Worm (Caenorhabditis elegans): ENCODE results near the gene W03G1.5.
A peak's percentile ranks its signal among the peaks of the same experiment; 100 is the strongest.

Gene W03G1.5

DNA sequence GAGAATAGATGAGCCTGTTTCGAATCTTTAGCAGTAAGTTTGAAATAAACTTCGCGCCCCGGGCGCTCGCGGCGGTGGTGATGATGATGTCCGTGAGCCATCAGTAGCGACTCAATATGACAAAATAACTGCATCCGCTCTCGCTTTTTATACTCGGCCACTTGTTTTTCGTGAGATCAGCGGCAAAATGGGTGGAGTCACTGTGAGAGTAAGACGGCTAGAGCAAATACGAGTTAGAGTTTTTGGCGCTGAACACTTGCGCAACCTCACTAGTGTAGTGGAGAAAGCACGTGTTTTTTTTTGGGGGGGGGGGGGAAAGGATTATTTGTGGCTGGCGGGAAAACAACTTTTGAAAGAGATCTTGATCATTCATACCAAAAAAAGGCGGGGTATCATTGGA is at the start of gene W03G1.5:
Gene W03G1.5 (minus strand): TSS at position 101 of the 400 bp plus-strand sequence.
- TF ChIP-seq tbx-8 (GFP tag; optimal IDR thresholded peaks at IDR 0.05) (no peak), ces-1 (GFP tag; optimal IDR thresholded peaks at IDR 0.05) (no peak), nhr-12 (tag; optimal IDR thresholded peaks at IDR 0.05) (no peak), M03D4.4 (tag; optimal IDR thresholded peaks at IDR 0.05) (no peak), drap-1 (GFP tag; optimal IDR thresholded peaks at IDR 0.05) (no peak), zip-8 (tag; optimal IDR thresholded peaks at IDR 0.05) (no peak), cnd-1 (tag; optimal IDR thresholded peaks at IDR 0.05) (no peak)

DNA sequence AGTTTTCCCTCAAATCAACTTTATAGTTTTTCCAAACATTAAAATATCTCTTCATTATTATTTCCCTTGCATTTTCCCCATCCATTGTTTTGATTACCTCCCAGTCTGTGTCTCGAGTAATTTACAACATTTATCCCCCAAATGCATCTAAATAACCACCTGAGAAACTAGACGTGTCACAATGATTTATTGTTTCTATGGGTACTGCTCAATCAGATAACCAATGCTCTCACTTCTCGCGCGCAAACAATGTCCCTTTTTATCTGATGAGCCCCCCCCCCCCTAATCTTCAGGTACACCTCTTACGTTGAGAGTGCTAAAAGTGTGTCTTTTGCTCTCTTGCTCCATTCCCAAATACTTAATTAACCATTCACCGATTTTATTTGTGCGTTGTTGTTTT is 47.7 kb upstream of the W03G1.5 start:
- TF ChIP-seq nhr-2 (tag; optimal IDR thresholded peaks at IDR 0.05) (peak; percentile 54), ces-1 (GFP tag; optimal IDR thresholded peaks at IDR 0.05) (no peak), lin-32 (GFP tag; optimal IDR thresholded peaks at IDR 0.05) (no peak), sem-2 (GFP tag; optimal IDR thresholded peaks at IDR 0.05) (no peak), ceh-43 (GFP tag; optimal IDR thresholded peaks at IDR 0.05) (no peak), elt-1 (tag; optimal IDR thresholded peaks at IDR 0.05; ENCODE audit: borderline replicate concordance, insufficient read depth) (peak; percentile 74), unc-62 (GFP tag; optimal IDR thresholded peaks at IDR 0.05) (peak; percentile 44)

DNA sequence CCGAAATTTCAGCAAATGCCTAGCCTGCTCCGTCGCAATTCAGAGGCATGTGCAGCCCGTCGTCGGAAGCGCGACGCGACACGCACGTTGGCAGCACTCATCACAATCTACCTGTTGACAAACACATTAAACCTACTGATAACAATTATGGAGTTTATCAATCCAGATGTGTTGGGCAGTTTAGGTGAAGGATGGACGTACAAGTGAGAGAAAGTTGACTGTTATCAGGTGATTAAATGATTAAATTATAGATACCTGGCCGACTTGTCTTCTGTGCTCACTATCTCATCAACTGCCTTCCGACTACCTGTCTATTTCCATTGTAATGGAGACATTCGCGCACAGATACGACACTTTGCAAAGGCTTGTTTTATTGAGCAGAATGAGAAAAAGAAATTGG is 45.6 kb upstream of the W03G1.5 start:
- TF ChIP-seq sem-2 (GFP tag; optimal IDR thresholded peaks at IDR 0.05) (no peak), nhr-28 (tag; optimal IDR thresholded peaks at IDR 0.05) (no peak), ceh-43 (GFP tag; optimal IDR thresholded peaks at IDR 0.05) (no peak)

DNA sequence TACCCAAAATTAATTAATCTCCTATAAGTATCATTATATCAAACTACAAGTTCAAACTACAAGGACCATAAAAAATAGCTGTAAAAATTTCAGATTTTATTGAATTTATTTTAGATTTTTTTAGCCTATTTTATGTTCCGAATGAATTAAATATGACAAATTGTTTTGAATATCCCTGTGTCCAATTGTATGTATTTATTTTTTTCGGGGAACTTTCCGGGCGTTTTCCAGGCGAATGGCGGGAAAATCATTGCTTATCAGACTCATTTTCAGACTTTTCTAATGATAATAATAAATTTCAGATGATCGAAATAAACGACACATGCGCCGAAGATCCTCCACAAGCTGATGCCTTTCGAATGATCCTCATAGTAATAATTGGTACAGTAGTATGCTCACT is 41.7 kb upstream of the W03G1.5 start, which contains the start of gene F56A11.4:
Gene F56A11.4 (plus strand): TSS at position 301 of the 400 bp plus-strand sequence.
- TF ChIP-seq ztf-11 (tag; optimal IDR thresholded peaks at IDR 0.05) (no peak), mep-1 (tag; optimal IDR thresholded peaks at IDR 0.05) (no peak), ceh-43 (GFP tag; optimal IDR thresholded peaks at IDR 0.05) (no peak)

DNA sequence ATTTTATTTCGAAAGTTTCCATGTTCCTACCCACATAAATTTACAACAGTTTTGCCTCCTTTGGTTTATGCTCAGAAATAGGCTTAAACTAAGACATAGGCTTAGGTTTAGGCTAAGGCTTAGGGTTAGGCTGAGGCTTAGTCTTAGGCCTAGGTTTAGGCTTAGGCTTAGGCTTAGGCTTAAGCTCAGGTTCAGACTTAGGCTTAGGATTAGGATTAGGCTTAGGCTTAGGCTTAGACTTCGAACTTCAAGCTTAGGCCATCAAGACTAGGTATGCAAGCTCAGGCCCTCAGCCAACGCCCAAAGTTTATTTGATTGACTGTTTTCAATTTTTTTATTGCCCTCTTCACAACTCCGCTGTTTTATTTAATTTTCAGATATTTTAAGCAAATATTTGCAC is 39.6 kb upstream of the W03G1.5 start:
- no peak for TF ChIP-seq lsy-2 (tag; optimal IDR thresholded peaks at IDR 0.05)
- no peak for TF ChIP-seq elt-1 (tag; optimal IDR thresholded peaks at IDR 0.05; ENCODE audit: borderline replicate concordance, insufficient read depth)
- no peak for TF ChIP-seq unc-120 (tag; optimal IDR thresholded peaks at IDR 0.05; ENCODE audit: poor library complexity, severe bottlenecking)
- TF ChIP-seq ztf-11 (tag; optimal IDR thresholded peaks at IDR 0.05) = no peak
- no peak for TF ChIP-seq bed-3 (GFP tag; optimal IDR thresholded peaks at IDR 0.05)
- TF ChIP-seq mls-2 (tag; optimal IDR thresholded peaks at IDR 0.05) = no peak
- no peak for TF ChIP-seq lin-32 (GFP tag; optimal IDR thresholded peaks at IDR 0.05)
- no peak for TF ChIP-seq cnd-1 (tag; optimal IDR thresholded peaks at IDR 0.05)

DNA sequence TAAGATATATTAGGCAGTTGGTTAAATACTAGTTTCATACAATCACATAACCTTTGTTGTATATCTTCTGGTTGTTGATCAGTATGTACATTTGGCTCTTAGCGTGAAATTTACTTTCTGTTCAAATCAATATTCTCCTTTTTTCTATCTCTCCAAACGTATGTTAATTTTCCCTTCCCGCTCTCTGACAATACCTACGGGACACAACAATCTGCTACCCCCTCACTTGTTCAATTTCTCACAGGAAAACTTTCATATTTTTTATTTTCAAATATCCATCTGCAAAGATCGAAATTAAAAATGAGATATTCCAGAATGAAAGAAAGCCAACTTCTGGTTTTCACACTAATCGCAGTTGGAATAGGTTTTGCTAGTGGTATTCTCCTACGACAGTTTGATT is 25.6 kb upstream of the W03G1.5 start, which contains the start of gene glt-7:
Gene glt-7 (plus strand): TSS at position 301 of the 400 bp plus-strand sequence.
- no peak for TF ChIP-seq nhr-76 (tag; optimal IDR thresholded peaks at IDR 0.05)

DNA sequence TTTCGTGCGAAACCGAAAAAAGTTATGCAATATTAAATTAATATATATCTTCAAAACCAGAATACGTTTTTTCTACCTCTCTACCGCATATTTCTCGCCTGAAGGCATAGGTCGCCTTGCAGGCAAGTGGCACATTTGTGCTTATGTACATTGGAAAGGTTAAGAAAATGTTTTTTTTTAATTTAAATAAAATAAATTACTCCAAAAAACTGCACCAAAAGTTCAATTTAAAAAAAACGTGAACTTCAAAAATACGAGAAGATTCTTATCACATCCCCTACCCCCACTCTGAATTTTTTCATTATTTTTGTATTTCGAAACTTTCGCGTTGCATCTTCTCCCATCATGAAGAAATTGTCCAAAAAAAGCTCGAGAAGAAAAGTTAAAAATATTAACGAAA is 18.1 kb upstream of the W03G1.5 start, which contains the start of gene W03G1.2:
Gene W03G1.2 (plus strand): TSS at position 301 of the 400 bp plus-strand sequence.
- TF ChIP-seq mab-5 (tag; optimal IDR thresholded peaks at IDR 0.05) (no peak), M03D4.4 (tag; optimal IDR thresholded peaks at IDR 0.05) (no peak), nhr-28 (tag; optimal IDR thresholded peaks at IDR 0.05) (no peak), lsy-2 (tag; optimal IDR thresholded peaks at IDR 0.05) (no peak), lin-32 (GFP tag; optimal IDR thresholded peaks at IDR 0.05) (no peak), mep-1 (tag; optimal IDR thresholded peaks at IDR 0.05) (no peak), elt-1 (tag; optimal IDR thresholded peaks at IDR 0.05; ENCODE audit: borderline replicate concordance, insufficient read depth) (no peak), unc-120 (tag; optimal IDR thresholded peaks at IDR 0.05; ENCODE audit: poor library complexity, severe bottlenecking) (no peak), sptf-1 (tag; optimal IDR thresholded peaks at IDR 0.05) (no peak), bed-3 (GFP tag; optimal IDR thresholded peaks at IDR 0.05) (no peak), unc-62 (GFP tag; optimal IDR thresholded peaks at IDR 0.05) (no peak)

DNA sequence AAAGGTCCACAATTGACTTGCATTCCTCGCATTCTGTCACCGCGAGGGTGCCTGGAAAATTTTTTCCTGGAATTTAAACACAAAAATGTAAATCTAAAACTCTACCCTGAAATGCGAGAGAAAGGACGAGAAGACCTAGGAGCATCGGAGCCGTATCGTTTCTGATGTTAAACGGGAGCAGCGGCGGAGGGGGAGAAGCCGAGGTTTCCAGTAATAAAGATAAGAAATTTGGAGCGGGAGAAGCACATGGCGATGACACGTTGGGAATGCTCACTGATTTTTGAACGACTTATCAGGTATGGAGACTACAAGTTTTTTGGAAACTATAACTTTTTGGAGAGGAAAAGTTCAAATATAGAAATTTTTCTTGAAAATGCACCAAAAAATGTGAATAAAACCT is 17.3 kb upstream of the W03G1.5 start, which contains the start of gene asm-3:
Gene asm-3 (minus strand): TSS at position 215 of the 400 bp plus-strand sequence.
- TF ChIP-seq lsy-2 (tag; optimal IDR thresholded peaks at IDR 0.05) (no peak), ham-2 (GFP tag; optimal IDR thresholded peaks at IDR 0.05) (no peak), ceh-39 (tag; optimal IDR thresholded peaks at IDR 0.05) (no peak), tbx-8 (GFP tag; optimal IDR thresholded peaks at IDR 0.05) (no peak)

Data from whole organism, mixed stage, embryonic.